Fruit fly (Drosophila melanogaster): Measurements from ENCODE around the gene CG43095.

DNA sequence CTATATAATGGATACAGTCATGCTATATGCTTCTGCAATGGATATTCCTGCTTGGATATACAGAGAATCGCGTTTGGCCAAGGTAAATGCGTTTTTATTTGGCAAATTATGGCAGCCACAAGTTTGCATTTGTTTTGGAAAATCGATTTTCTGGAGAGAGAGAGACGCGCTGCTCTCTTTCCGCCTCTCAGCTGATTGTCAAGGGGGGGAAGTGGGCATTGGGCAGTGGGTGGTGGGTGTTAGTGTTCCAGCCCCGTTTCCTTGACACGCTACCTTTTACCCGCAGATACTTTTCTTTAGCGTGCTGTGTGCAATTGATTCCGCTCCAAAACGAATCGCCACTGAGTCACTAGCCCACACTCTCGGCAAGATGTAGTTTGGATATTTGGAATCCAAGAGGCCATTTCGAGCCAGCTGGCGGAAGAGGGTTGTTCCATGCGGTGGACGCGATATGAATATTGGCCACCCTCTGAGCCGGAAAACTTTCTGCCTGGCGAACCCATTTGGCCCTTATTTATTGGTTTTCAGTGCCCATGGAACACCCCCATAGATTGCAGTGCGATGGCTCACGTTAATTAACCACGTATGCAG, 16.3 kb downstream of the CG43095 start:
- TF ChIP-seq CG31627 (GFP tag; optimal IDR thresholded peaks at IDR 0.05) (no peak), fkh (GFP tag; optimal IDR thresholded peaks at IDR 0.05) (no peak), lz (GFP tag; optimal IDR thresholded peaks at IDR 0.05) (no peak), Sox15 (GFP tag; optimal IDR thresholded peaks at IDR 0.05) (no peak), CG6808 (GFP tag; optimal IDR thresholded peaks at IDR 0.05) (no peak), CG1621 (tag; optimal IDR thresholded peaks at IDR 0.05) (no peak), CG16779 (tag; optimal IDR thresholded peaks at IDR 0.05) (no peak)

Measured in whole organism, prepupa.